Fruit fly (Drosophila melanogaster): ENCODE data around the gene CG10137.

dm6 chr2L:19489997-19490461 is 36.5 kb upstream of the CG10137 start, which contains the start of the genes CG10194 and CG18094:
- TF ChIP-seq ey (GFP tag; optimal IDR thresholded peaks at IDR 0.05) (peak; percentile 43), dl (GFP tag; optimal IDR thresholded peaks at IDR 0.05; ENCODE audit: insufficient read depth in 1 of 2, partially characterized antibody in 2 of 2) (no peak), h (GFP tag; optimal IDR thresholded peaks at IDR 0.05) (peak; percentile 77), psq (GFP tag; optimal IDR thresholded peaks at IDR 0.05) (peak; percentile 58), foxo (GFP tag; optimal IDR thresholded peaks at IDR 0.05) (peak in 1 of 2 experiments; percentile 73), Hr78 (GFP tag; optimal IDR thresholded peaks at IDR 0.05) (no peak), CG32264 (GFP tag; optimal IDR thresholded peaks at IDR 0.05) (no peak), Hnf4 (GFP tag; optimal IDR thresholded peaks at IDR 0.05) (no peak), Dfd (GFP tag; optimal IDR thresholded peaks at IDR 0.05) (no peak)
